Fruit fly (Drosophila melanogaster) whole organism, embryonic: ENCODE results near the gene CG14273.

Experiments used
- Adf1 ChIP-seq: fragments of 200-800 bp; sonication (Bioruptor generic); IDR thresholded peaks from 2 replicates; pipeline ENCODE4 v1.3.6; 2022; ENCODE audit warnings: missing biosample characterization, missing genetic modification characterization
- B-H2 ChIP-seq: fragments of 200-800 bp; sonication (Bioruptor generic); optimal IDR thresholded peaks from 2 replicates; lab custom pipeline; 2018; ENCODE audit warnings: missing biosample characterization, mild to moderate bottlenecking, missing genetic modification characterization
- Bdp1 ChIP-seq: fragments of 200-800 bp; sonication (Bioruptor generic); optimal IDR thresholded peaks from 3 replicates; lab custom pipeline; 2016; ENCODE audit warnings: missing biosample characterization, missing genetic modification characterization
- CG10321 ChIP-seq: fragments of 200-800 bp; sonication (Bioruptor generic); IDR thresholded peaks from 2 replicates; pipeline ENCODE4 v1.3.6; 2022; ENCODE audit warnings: missing biosample characterization, missing genetic modification characterization
- CG11456 ChIP-seq: fragments of 200-800 bp; sonication (Bioruptor generic); IDR thresholded peaks from 3 replicates; pipeline ENCODE4 v1.3.6; 2022; ENCODE audit warnings: missing biosample characterization, missing genetic modification characterization
- CG15073 ChIP-seq: fragments of 200-800 bp; sonication (Bioruptor generic); optimal IDR thresholded peaks from 2 replicates; lab custom pipeline; 2016; ENCODE audit warnings: missing biosample characterization, missing genetic modification characterization
- CG17568 ChIP-seq: fragments of 200-800 bp; sonication (Bioruptor generic); optimal IDR thresholded peaks from 2 replicates; lab custom pipeline; 2018; ENCODE audit warnings: missing biosample characterization, mild to moderate bottlenecking, missing genetic modification characterization, moderate library complexity
- CG1832 ChIP-seq: fragments of 200-800 bp; sonication (Bioruptor generic); optimal IDR thresholded peaks from 2 replicates; lab custom pipeline; 2017; ENCODE audit warnings: missing biosample characterization, mild to moderate bottlenecking, missing genetic modification characterization, inconsistent platforms
- CG2678 ChIP-seq: fragments of 200-800 bp; sonication (Bioruptor generic); optimal IDR thresholded peaks from 3 replicates; lab custom pipeline; 2019; ENCODE audit warnings: missing biosample characterization, mild to moderate bottlenecking, missing genetic modification characterization, moderate library complexity
- CG3163 ChIP-seq: fragments of 200-800 bp; sonication (Bioruptor generic); optimal IDR thresholded peaks from 3 replicates; lab custom pipeline; 2016; ENCODE audit warnings: missing biosample characterization, missing genetic modification characterization
- CG7745 ChIP-seq: fragments of 200-800 bp; sonication (Bioruptor generic); optimal IDR thresholded peaks from 2 replicates; lab custom pipeline; 2018; ENCODE audit warnings: missing biosample characterization, mild to moderate bottlenecking, missing genetic modification characterization, moderate library complexity
- CG7963 ChIP-seq: fragments of 200-800 bp; sonication (Bioruptor generic); IDR thresholded peaks from 3 replicates; pipeline ENCODE4 v1.3.6; 2022; ENCODE audit warnings: missing biosample characterization, missing genetic modification characterization; ENCODE audit not compliant: partially characterized antibody
- CG9727 ChIP-seq: fragments of 200-800 bp; sonication (Bioruptor generic); optimal IDR thresholded peaks from 3 replicates; lab custom pipeline; 2017; ENCODE audit warnings: missing biosample characterization, mild to moderate bottlenecking, missing genetic modification characterization
- CG9817 ChIP-seq: fragments of 200-800 bp; sonication (Bioruptor generic); optimal IDR thresholded peaks from 2 replicates; lab custom pipeline; 2018; ENCODE audit warnings: missing biosample characterization, mild to moderate bottlenecking, missing genetic modification characterization, moderate library complexity
- Deaf1 ChIP-seq: fragments of 200-800 bp; optimal IDR thresholded peaks from 3 replicates; lab custom pipeline; 2019; ENCODE audit warnings: missing biosample characterization, mild to moderate bottlenecking, missing genetic modification characterization, moderate library complexity
- Dfd ChIP-seq, 2 experiments: fragments of >200 bp; optimal IDR thresholded peaks; 2 replicates each; lab custom pipeline; 2017; ENCODE audit warnings: missing biosample characterization in 2 of 2, missing genetic modification characterization in 2 of 2
- Drgx ChIP-seq: fragments of 200-800 bp; sonication (Bioruptor generic); IDR thresholded peaks from 2 replicates; pipeline ENCODE4 v1.3.6; 2022; ENCODE audit warnings: missing biosample characterization, missing genetic modification characterization
- Hmx ChIP-seq: fragments of 200-800 bp; sonication (Bioruptor generic); optimal IDR thresholded peaks from 2 replicates; lab custom pipeline; 2016; ENCODE audit warnings: missing biosample characterization, missing genetic modification characterization
- Med ChIP-seq: fragments of 200-800 bp; sonication (Bioruptor generic); peaks from one replicate; lab custom pipeline; 2016; ENCODE audit warnings: missing biosample characterization, missing genetic modification characterization, mild to moderate bottlenecking, inconsistent platforms, moderate library complexity
- Oaz ChIP-seq: fragments of 200-800 bp; sonication (Bioruptor generic); IDR thresholded peaks from 2 replicates; pipeline ENCODE4 v1.3.6; 2022; ENCODE audit warnings: missing biosample characterization, missing genetic modification characterization
- Sox102F ChIP-seq: fragments of 200-800 bp; sonication (Bioruptor generic); optimal IDR thresholded peaks from 2 replicates; lab custom pipeline; 2018; ENCODE audit warnings: missing biosample characterization, mild to moderate bottlenecking, missing genetic modification characterization, moderate library complexity
- Stat92E ChIP-seq, 3 experiments: fragments of >200 bp in 2 of 3; fragments of 200-800 bp in 1 of 3; sonication (Bioruptor generic) in 1 of 3; optimal IDR thresholded peaks; 2 replicates each; lab custom pipeline; 2017 to 2019; ENCODE audit warnings: missing biosample characterization in 3 of 3, missing genetic modification characterization in 3 of 3, mild to moderate bottlenecking in 1 of 3, moderate library complexity in 1 of 3
- Trl ChIP-seq, 3 experiments: fragments of >200 bp in 2 of 3; fragments of 200-800 bp in 1 of 3; sonication (Bioruptor generic) in 1 of 3; optimal IDR thresholded peaks; 2 replicates in 1 of 3; 3 replicates in 2 of 3; lab custom pipeline; 2016 to 2017; ENCODE audit warnings: missing biosample characterization in 1 of 3, missing genetic modification characterization in 1 of 3
- ab ChIP-seq: fragments of 200-800 bp; sonication (Bioruptor generic); optimal IDR thresholded peaks from 2 replicates; lab custom pipeline; 2016; ENCODE audit warnings: missing biosample characterization, missing genetic modification characterization
- btn ChIP-seq: fragments of 200-800 bp; sonication (Bioruptor generic); optimal IDR thresholded peaks from 2 replicates; lab custom pipeline; 2016; ENCODE audit warnings: missing biosample characterization, missing genetic modification characterization
- cato ChIP-seq: fragments of 200-800 bp; sonication (Bioruptor generic); optimal IDR thresholded peaks from 2 replicates; lab custom pipeline; 2016; ENCODE audit warnings: missing biosample characterization, missing genetic modification characterization, borderline replicate concordance
- chinmo ChIP-seq: fragments of 200-800 bp; sonication (Bioruptor generic); IDR thresholded peaks from 4 replicates; pipeline ENCODE4 v1.3.6; 2022; ENCODE audit warnings: missing biosample characterization, missing genetic modification characterization; ENCODE audit not compliant: partially characterized antibody
- crol ChIP-seq: fragments of 200-800 bp; sonication (Bioruptor generic); IDR thresholded peaks from 2 replicates; pipeline ENCODE4 v1.3.6; 2022; ENCODE audit warnings: missing biosample characterization, missing genetic modification characterization
- cwo ChIP-seq: fragments of 200-800 bp; sonication (Bioruptor generic); optimal IDR thresholded peaks from 3 replicates; lab custom pipeline; 2017; ENCODE audit warnings: missing biosample characterization, missing genetic modification characterization, mild to moderate bottlenecking, moderate library complexity, missing genetic modification reagents
- dan ChIP-seq: fragments of 200-800 bp; sonication (Bioruptor generic); IDR thresholded peaks from 2 replicates; pipeline ENCODE4 v1.3.6; 2022; ENCODE audit warnings: missing biosample characterization, missing genetic modification characterization
- dimm ChIP-seq: fragments of 200-800 bp; sonication (Bioruptor generic); IDR thresholded peaks from 2 replicates; pipeline ENCODE4 v1.3.6; 2022; ENCODE audit warnings: missing biosample characterization, missing genetic modification characterization
- exex ChIP-seq: fragments of 200-800 bp; sonication (Bioruptor generic); optimal IDR thresholded peaks from 4 replicates; lab custom pipeline; 2018; ENCODE audit warnings: missing biosample characterization, mild to moderate bottlenecking, missing genetic modification characterization, moderate library complexity
- grn ChIP-seq: fragments of 200-800 bp; sonication (Bioruptor generic); optimal IDR thresholded peaks from 3 replicates; lab custom pipeline; 2017; ENCODE audit warnings: missing biosample characterization, missing genetic modification characterization
- hbn ChIP-seq: fragments of 200-800 bp; sonication (Bioruptor generic); IDR thresholded peaks from 2 replicates; pipeline ENCODE4 v1.3.6; 2022; ENCODE audit warnings: missing biosample characterization, missing genetic modification characterization; ENCODE audit not compliant: partially characterized antibody
- inv ChIP-seq: fragments of 200-800 bp; sonication (Bioruptor generic); IDR thresholded peaks from 2 replicates; pipeline ENCODE4 v1.3.6; 2022; ENCODE audit warnings: missing biosample characterization, missing genetic modification characterization; ENCODE audit not compliant: partially characterized antibody
- klu ChIP-seq: fragments of 200-800 bp; sonication (Bioruptor generic); IDR thresholded peaks from 2 replicates; pipeline ENCODE4 v1.3.6; 2022; ENCODE audit warnings: missing biosample characterization, missing genetic modification characterization
- lab ChIP-seq: fragments of 200-800 bp; sonication (Bioruptor generic); optimal IDR thresholded peaks from 3 replicates; lab custom pipeline; 2017; ENCODE audit warnings: missing biosample characterization, missing genetic modification characterization, mild to moderate bottlenecking, moderate library complexity, missing genetic modification reagents
- ranshi ChIP-seq: fragments of 200-800 bp; sonication (Bioruptor generic); IDR thresholded peaks from 2 replicates; pipeline ENCODE4 v1.3.6; 2022; ENCODE audit warnings: missing biosample characterization, missing genetic modification characterization
- sd ChIP-seq: fragments of 200-800 bp; sonication (Bioruptor generic); optimal IDR thresholded peaks from 3 replicates; lab custom pipeline; 2018; ENCODE audit warnings: missing biosample characterization, mild to moderate bottlenecking, missing genetic modification characterization, moderate library complexity
- sisA ChIP-seq: fragments of 200-800 bp; sonication (Bioruptor generic); IDR thresholded peaks from 2 replicates; pipeline ENCODE4 v1.3.6; 2022; ENCODE audit warnings: missing biosample characterization, missing genetic modification characterization
- stc ChIP-seq: fragments of 200-800 bp; sonication (Bioruptor generic); IDR thresholded peaks from 2 replicates; pipeline ENCODE4 v1.3.6; 2022; ENCODE audit warnings: missing biosample characterization, missing genetic modification characterization
- sug ChIP-seq: fragments of 200-800 bp; optimal IDR thresholded peaks from 2 replicates; lab custom pipeline; 2019; ENCODE audit warnings: missing biosample characterization, mild to moderate bottlenecking, missing genetic modification characterization, moderate library complexity
- trem ChIP-seq: fragments of 200-800 bp; optimal IDR thresholded peaks from 3 replicates; lab custom pipeline; 2019; ENCODE audit warnings: missing biosample characterization, mild to moderate bottlenecking, missing genetic modification characterization, moderate library complexity
- twi ChIP-seq: fragments of 200-800 bp; optimal IDR thresholded peaks from 2 replicates; lab custom pipeline; 2019; ENCODE audit warnings: missing biosample characterization, mild to moderate bottlenecking, missing genetic modification characterization, moderate library complexity
- vvl ChIP-seq: fragments of 200-800 bp; sonication (Bioruptor generic); IDR thresholded peaks from 2 replicates; pipeline ENCODE4 v1.3.6; 2022; ENCODE audit warnings: missing biosample characterization, missing genetic modification characterization
- wek ChIP-seq: fragments of 200-800 bp; sonication (Bioruptor generic); optimal IDR thresholded peaks from 3 replicates; lab custom pipeline; 2018; ENCODE audit warnings: missing biosample characterization, mild to moderate bottlenecking, missing genetic modification characterization, moderate library complexity
- yki ChIP-seq: fragments of >200 bp; optimal IDR thresholded peaks from 3 replicates; lab custom pipeline; 2018

The CG14273 gene

DNA sequence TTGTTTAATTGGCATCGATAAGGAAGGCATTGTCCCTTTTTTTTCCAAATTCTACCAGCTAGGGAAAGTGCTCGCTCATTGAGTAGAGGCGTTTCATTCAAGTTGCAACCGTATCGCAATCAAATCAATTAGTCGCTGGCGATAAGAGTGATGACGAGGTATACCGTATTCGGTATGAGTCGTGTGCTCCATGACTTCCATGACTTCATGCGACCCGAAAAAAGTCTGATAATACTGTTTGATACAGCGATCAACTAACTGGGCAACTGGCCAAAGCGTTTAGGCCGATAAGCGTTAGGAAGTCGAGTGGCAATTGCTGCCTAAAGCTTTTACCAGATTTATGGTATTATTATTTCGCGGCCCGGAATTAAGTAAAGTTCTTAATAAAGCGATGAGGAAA lies 2.0 kb downstream of the CG14273 start (continued):
- TF ChIP-seq cato (GFP tag; lab: Kevin White, UChicago) (no peak), sug (tag; lab: Kevin White, UChicago) (peak; percentile 51), CG9817 (no peak), CG15073 (no peak), ab (GFP tag; lab: Kevin White, UChicago) (no peak), twi (no peak), Deaf1 (tag; lab: Kevin White, UChicago) (peak; percentile 16), chinmo (GFP tag; lab: Robert Waterston, UW) (0 out of 4 replicates have a peak, but pooled peaks have one; percentile 37), hbn (GFP tag; lab: Robert Waterston, UW) (no peak), exex (tag; lab: Kevin White, UChicago) (peak; percentile 96), ranshi (GFP tag; lab: Robert Waterston, UW) (no peak), lab (GFP tag; lab: Kevin White, UChicago) (peak; percentile 39), grn (GFP tag; lab: Kevin White, UChicago) (peak; percentile 83), trem (no peak), Sox102F (GFP tag; lab: Kevin White, UChicago) (no peak), Drgx (GFP tag; lab: Robert Waterston, UW) (no peak), yki (no peak), CG17568 (GFP tag; lab: Kevin White, UChicago) (no peak)

DNA sequence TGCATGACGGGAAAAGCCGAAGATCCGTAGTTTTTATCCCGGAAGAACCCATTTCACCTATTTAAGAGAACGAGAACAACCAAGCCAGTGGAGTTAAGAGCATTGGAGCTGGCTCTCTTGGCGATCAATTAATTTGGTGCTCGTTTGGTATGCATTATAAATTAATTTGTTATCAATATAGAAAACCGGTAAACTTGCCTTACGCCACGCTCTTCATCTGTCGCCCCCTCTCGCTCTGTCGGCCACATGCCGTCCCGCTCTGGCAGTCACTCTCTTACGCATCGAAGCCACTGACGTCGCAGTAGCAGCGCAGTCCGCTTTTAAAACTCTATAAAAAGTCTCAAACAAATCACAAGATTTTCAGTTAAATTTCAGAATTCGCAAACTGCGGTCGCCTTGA lies 3.8 kb downstream of the CG14273 start, which contains the start of gene CG7778:
Gene CG7778 (plus strand): TSS at position 361 of the 400 bp plus-strand sequence.
- TF ChIP-seq ranshi (GFP tag; lab: Robert Waterston, UW) = no peak
- 0 out of 2 replicates have a peak, but pooled peaks have one; percentile 26 for TF ChIP-seq vvl (GFP tag; lab: Robert Waterston, UW)
- TF ChIP-seq CG10321 (GFP tag; lab: Robert Waterston, UW) = peak; percentile 46; the same call in 1 of the 2 replicates
- peak; percentile 82 for TF ChIP-seq Adf1 (GFP tag; lab: Robert Waterston, UW)
- peak; percentile 94 for TF ChIP-seq CG3163 (GFP tag; lab: Kevin White, UChicago)
- no peak for TF ChIP-seq klu (GFP tag; lab: Robert Waterston, UW)
- peak; percentile 48 for TF ChIP-seq exex (tag; lab: Kevin White, UChicago)
- TF ChIP-seq sisA (GFP tag; lab: Robert Waterston, UW) = no peak
- no peak for TF ChIP-seq Hmx (GFP tag; lab: Kevin White, UChicago)
- TF ChIP-seq Trl (optimal IDR thresholded peaks at IDR 0.05; lab: Kevin White, UChicago) = peak; percentile 60 to 65
- no peak for TF ChIP-seq Trl (GFP tag; optimal IDR thresholded peaks at IDR 0.05; lab: Kevin White, UChicago)
- TF ChIP-seq crol (GFP tag; lab: Robert Waterston, UW) = no peak
- TF ChIP-seq CG1832 (GFP tag; lab: Kevin White, UChicago) = peak; percentile 65
- TF ChIP-seq sd (tag; lab: Kevin White, UChicago) = peak; percentile 20
- no peak for TF ChIP-seq Oaz (GFP tag; lab: Robert Waterston, UW)
- TF ChIP-seq CG7745 (tag; lab: Kevin White, UChicago) = peak; percentile 44
- peak; percentile 30; the same call in 1 of the 2 replicates for TF ChIP-seq stc (GFP tag; lab: Robert Waterston, UW)
- TF ChIP-seq Med (GFP tag; lab: Kevin White, UChicago) = peak; percentile 58

DNA sequence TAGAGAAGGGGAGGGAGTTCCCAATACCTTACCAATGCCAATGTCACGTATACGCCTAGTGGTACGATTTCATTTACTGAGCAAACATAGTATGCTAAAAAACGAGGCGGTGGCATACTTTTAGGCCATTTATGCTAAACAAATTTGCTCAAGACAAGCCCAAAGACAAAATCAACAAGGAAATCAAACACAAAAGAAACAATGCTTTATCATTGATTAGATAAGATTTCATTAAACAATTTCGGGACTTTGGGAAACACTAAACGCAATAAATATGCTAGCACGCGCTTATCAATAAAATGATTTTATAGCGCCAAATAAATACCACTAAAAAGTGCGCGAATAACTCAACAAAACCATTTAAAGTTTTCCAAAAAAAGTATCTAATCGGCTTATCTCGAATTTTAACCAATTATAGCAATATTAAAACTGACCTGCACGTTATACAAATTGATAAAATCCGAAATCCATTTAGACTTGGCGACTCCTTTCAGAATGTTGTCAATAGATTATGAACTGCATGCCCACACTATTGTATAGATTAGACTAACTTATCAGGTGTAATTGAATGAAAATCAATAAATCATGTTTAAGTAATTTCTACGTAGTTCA lies 8.2 kb downstream of the CG14273 start:
- TF ChIP-seq Bdp1 (GFP tag; lab: Kevin White, UChicago) (no peak), dimm (GFP tag; lab: Robert Waterston, UW) (no peak), inv (GFP tag; lab: Robert Waterston, UW) (no peak), CG9727 (peak; percentile 16), btn (no peak), Dfd (GFP tag; optimal IDR thresholded peaks at IDR 0.05; lab: Kevin White, UChicago) (no peak), crol (GFP tag; lab: Robert Waterston, UW) (no peak), cwo (no peak), wek (GFP tag; lab: Kevin White, UChicago) (peak; percentile 52), dan (no peak), CG7963 (GFP tag; lab: Robert Waterston, UW) (no peak), B-H2 (GFP tag; lab: Kevin White, UChicago) (peak; percentile 49), CG11456 (no peak), CG2678 (tag; lab: Kevin White, UChicago) (peak; percentile 68), Stat92E (GFP tag; optimal IDR thresholded peaks at IDR 0.05; lab: Kevin White, UChicago) (no peak)
